Worm (Caenorhabditis elegans): ENCODE measurements around the gene col-33.

Gene col-33

ce11 chrIV:4290472-4290871, 27.4 kb downstream of the col-33 start, which contains the start of gene dct-7:
Gene dct-7 (minus strand): TSS chrIV:4290572.
- TF ChIP-seq tbx-11 (GFP tag; IDR thresholded peaks at IDR 0.05), result no peak

ce11 chrIV:4291174-4291573, 28.1 kb downstream of the col-33 start, which contains the start of gene F15E6.4:
Gene F15E6.4 (plus strand): TSS chrIV:4291474.
- no peak for TF ChIP-seq sea-1 (GFP tag; conservative IDR thresholded peaks at IDR 0.05)
- TF ChIP-seq tbx-11 (GFP tag; IDR thresholded peaks at IDR 0.05), result no peak
- no peak for TF ChIP-seq ama-1 (optimal IDR thresholded peaks at IDR 0.05)
- no peak for TF ChIP-seq ceh-13 (GFP tag; optimal IDR thresholded peaks at IDR 0.05)
- no peak for TF ChIP-seq flt-1 (GFP tag; IDR thresholded peaks at IDR 0.05)
- no peak for TF ChIP-seq ets-7 (tag; optimal IDR thresholded peaks at IDR 0.05)
- TF ChIP-seq hnd-1 (tag; optimal IDR thresholded peaks at IDR 0.05), result no peak
- no peak for TF ChIP-seq tbx-37 (GFP tag; conservative IDR thresholded peaks at IDR 0.05)
- no peak for TF ChIP-seq scrt-1 (GFP tag; IDR thresholded peaks at IDR 0.05)
- TF ChIP-seq hmbx-1 (tag; optimal IDR thresholded peaks at IDR 0.05), result no peak
- no peak for TF ChIP-seq tra-4 (tag; optimal IDR thresholded peaks at IDR 0.05)
- TF ChIP-seq hmg-4 (GFP tag; optimal IDR thresholded peaks at IDR 0.05), result no peak
- TF ChIP-seq ceh-36 (tag; optimal IDR thresholded peaks at IDR 0.05), result no peak
- no peak for TF ChIP-seq pes-1 (GFP tag; IDR thresholded peaks at IDR 0.05)
- no peak for TF ChIP-seq F13C5.2 (tag; optimal IDR thresholded peaks at IDR 0.05)

DNA sequence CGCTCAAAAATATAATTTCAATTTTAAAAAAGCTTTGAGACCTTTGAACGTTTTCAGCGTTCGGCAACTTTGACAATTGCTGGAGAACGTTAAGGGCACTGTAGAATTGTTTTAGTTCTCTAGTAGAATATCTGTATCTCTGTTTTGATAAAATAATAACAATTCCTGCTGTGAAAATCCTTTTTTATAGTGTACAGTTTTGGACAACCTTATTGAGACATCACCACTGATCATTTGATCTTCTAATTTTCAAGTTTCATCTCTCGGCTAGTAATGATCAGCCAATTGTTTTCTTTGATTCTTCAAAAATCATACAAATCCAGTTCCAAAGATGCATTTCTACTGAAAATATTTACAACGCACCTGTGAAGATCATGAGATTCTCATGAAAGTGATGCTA, 29.5 kb downstream of the col-33 start, which contains the start of gene F15E6.10:
TSS of gene F15E6.10 (plus strand) at position 301 of the 400 bp plus-strand sequence.
- TF ChIP-seq B0310.2 (tag; optimal IDR thresholded peaks at IDR 0.05), result no peak

- TF ChIP-seq tbx-11 (GFP tag; IDR thresholded peaks at IDR 0.05), result no peak
- no peak for TF ChIP-seq ceh-36 (tag; optimal IDR thresholded peaks at IDR 0.05)
- TF ChIP-seq pes-1 (GFP tag; IDR thresholded peaks at IDR 0.05), result no peak
- no peak for TF ChIP-seq sea-1 (GFP tag; conservative IDR thresholded peaks at IDR 0.05)
- TF ChIP-seq B0310.2 (tag; optimal IDR thresholded peaks at IDR 0.05), result no peak
- no peak for TF ChIP-seq tra-4 (tag; optimal IDR thresholded peaks at IDR 0.05)
- no peak for TF ChIP-seq aly-1 (tag; optimal IDR thresholded peaks at IDR 0.05)
- TF ChIP-seq scrt-1 (GFP tag; IDR thresholded peaks at IDR 0.05), result no peak
- TF ChIP-seq ama-1 (optimal IDR thresholded peaks at IDR 0.05), result no peak
- no peak for TF ChIP-seq ceh-13 (GFP tag; optimal IDR thresholded peaks at IDR 0.05)
- no peak for TF ChIP-seq tbx-37 (GFP tag; conservative IDR thresholded peaks at IDR 0.05)
- TF ChIP-seq hmg-4 (GFP tag; optimal IDR thresholded peaks at IDR 0.05), result no peak
- TF ChIP-seq hmbx-1 (tag; optimal IDR thresholded peaks at IDR 0.05), result no peak
- TF ChIP-seq F13C5.2 (tag; optimal IDR thresholded peaks at IDR 0.05), result no peak
- TF ChIP-seq hnd-1 (tag; optimal IDR thresholded peaks at IDR 0.05), result no peak
- TF ChIP-seq flt-1 (GFP tag; IDR thresholded peaks at IDR 0.05), result no peak
- TF ChIP-seq ets-7 (tag; optimal IDR thresholded peaks at IDR 0.05), result no peak
These were observed 31.5 kb downstream of the col-33 start, which contains the start of gene F15E6.3 for ce11 chrIV:4294552-4294951. Gene F15E6.3 (plus strand): TSS chrIV:4294895.

DNA sequence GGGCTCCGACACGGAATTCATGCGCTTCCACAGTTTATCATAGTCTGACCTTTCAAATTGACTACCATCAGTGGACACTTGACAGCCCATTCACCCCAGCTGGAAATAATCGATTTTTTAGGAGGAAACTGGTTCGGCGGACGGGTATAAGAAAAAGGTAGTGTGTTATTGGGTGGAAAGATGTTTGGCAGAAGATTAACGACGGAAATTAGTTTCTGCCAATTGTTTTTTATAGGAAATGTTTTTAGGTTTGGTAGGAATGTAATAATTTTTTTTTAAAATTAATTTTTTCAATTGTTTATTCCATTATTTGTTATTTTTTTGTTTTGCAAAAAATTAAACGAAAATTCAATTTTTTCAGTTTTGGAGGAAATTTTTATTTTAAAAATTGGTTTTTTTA, 35.9 kb downstream of the col-33 start, which contains the start of gene F15E6.9:
TSS of gene F15E6.9 (minus strand) at position 101 of the 400 bp plus-strand sequence.
- TF ChIP-seq hmbx-1 (tag; optimal IDR thresholded peaks at IDR 0.05) (no peak), hmg-4 (GFP tag; optimal IDR thresholded peaks at IDR 0.05) (no peak), ets-7 (tag; optimal IDR thresholded peaks at IDR 0.05) (no peak), ama-1 (optimal IDR thresholded peaks at IDR 0.05) (no peak)

DNA sequence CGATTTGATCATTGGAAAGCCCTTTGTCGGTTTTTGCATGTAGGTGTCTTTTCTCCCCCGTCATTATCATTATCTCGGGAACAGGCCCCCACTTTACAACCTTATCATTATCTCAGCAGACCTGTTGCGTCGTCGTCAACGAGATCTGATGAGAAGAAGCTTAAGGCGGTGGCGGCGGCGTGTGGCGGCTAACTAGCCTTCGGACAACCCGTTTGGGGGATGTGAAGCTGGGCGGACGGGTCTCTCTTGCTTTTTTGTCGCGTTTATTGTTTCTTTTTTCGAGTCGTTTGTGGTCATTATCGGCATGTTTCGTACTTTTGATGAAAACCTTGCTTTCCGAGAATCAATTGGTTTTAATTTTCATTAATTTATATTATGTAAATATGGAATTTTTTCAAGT, 36.9 kb downstream of the col-33 start:
- TF ChIP-seq ets-7 (tag; optimal IDR thresholded peaks at IDR 0.05) (no peak), flt-1 (GFP tag; IDR thresholded peaks at IDR 0.05) (no peak), ceh-36 (tag; optimal IDR thresholded peaks at IDR 0.05) (no peak), hmg-4 (GFP tag; optimal IDR thresholded peaks at IDR 0.05) (no peak), tra-4 (tag; optimal IDR thresholded peaks at IDR 0.05) (no peak), pes-1 (GFP tag; IDR thresholded peaks at IDR 0.05) (no peak), aly-1 (tag; optimal IDR thresholded peaks at IDR 0.05) (no peak), F13C5.2 (tag; optimal IDR thresholded peaks at IDR 0.05) (no peak), hnd-1 (tag; optimal IDR thresholded peaks at IDR 0.05) (no peak), scrt-1 (GFP tag; IDR thresholded peaks at IDR 0.05) (no peak), sea-1 (GFP tag; conservative IDR thresholded peaks at IDR 0.05) (no peak), ceh-13 (GFP tag; optimal IDR thresholded peaks at IDR 0.05) (no peak), tbx-11 (GFP tag; IDR thresholded peaks at IDR 0.05) (no peak), hmbx-1 (tag; optimal IDR thresholded peaks at IDR 0.05) (no peak), ama-1 (optimal IDR thresholded peaks at IDR 0.05) (no peak), B0310.2 (tag; optimal IDR thresholded peaks at IDR 0.05) (no peak)

DNA sequence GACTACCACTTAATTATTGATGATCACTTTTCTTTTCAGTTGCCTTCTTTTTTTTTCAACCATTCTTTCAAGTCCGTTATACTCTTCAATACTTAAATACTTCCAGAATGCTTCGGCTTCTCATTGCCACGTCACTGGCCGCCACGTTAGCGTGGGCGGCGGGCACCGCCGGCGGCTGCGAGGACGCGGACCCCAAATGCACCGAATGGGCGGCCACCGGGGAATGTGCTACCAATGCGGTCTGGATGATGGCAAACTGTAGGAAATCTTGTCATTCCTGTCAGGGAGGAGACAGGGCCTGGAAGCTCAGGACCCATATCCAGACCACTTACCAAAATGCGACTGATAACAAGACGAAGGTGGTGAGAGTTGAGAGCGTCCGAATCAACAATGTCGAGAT, 38.1 kb downstream of the col-33 start, which contains the start of gene lgc-22:
TSS of gene lgc-22 (plus strand) at position 105 of the 400 bp plus-strand sequence.
- TF ChIP-seq tbx-37 (GFP tag; conservative IDR thresholded peaks at IDR 0.05) (no peak), hnd-1 (tag; optimal IDR thresholded peaks at IDR 0.05) (no peak), F13C5.2 (tag; optimal IDR thresholded peaks at IDR 0.05) (no peak), aly-1 (tag; optimal IDR thresholded peaks at IDR 0.05) (no peak), pes-1 (GFP tag; IDR thresholded peaks at IDR 0.05) (no peak), flt-1 (GFP tag; IDR thresholded peaks at IDR 0.05) (no peak), B0310.2 (tag; optimal IDR thresholded peaks at IDR 0.05) (no peak), hmg-4 (GFP tag; optimal IDR thresholded peaks at IDR 0.05) (no peak), tbx-11 (GFP tag; IDR thresholded peaks at IDR 0.05) (no peak), ama-1 (optimal IDR thresholded peaks at IDR 0.05) (no peak), sea-1 (GFP tag; conservative IDR thresholded peaks at IDR 0.05) (no peak), ceh-13 (GFP tag; optimal IDR thresholded peaks at IDR 0.05) (no peak)

- TF ChIP-seq aly-1 (tag; optimal IDR thresholded peaks at IDR 0.05), result no peak
These were observed 43.2 kb downstream of the col-33 start for ce11 chrIV:4306317-4306716.

Data from whole organism, early embryonic.